Fruit fly (Drosophila melanogaster) whole organism, embryonic: ENCODE results near the gene Lrr47.

ENCODE experiments used
- Antp ChIP-seq: fragments of 200-800 bp; sonication (Bioruptor generic); optimal IDR thresholded peaks from 3 replicates; lab custom pipeline; 2016; ENCODE audit warnings: missing biosample characterization, missing genetic modification characterization
- Atf-2 ChIP-seq: fragments of 200-800 bp; sonication (Bioruptor generic); optimal IDR thresholded peaks from 2 replicates; lab custom pipeline; 2016; ENCODE audit warnings: missing biosample characterization, missing genetic modification characterization
- C15 ChIP-seq: fragments of 200-800 bp; sonication (Bioruptor generic); IDR thresholded peaks from 3 replicates; pipeline ENCODE4 v1.3.6; 2022; ENCODE audit warnings: missing biosample characterization, missing genetic modification characterization
- CG10462 ChIP-seq: fragments of 200-800 bp; sonication (Bioruptor generic); optimal IDR thresholded peaks from 2 replicates; lab custom pipeline; 2016; ENCODE audit warnings: missing biosample characterization, missing genetic modification characterization
- CG11456 ChIP-seq: fragments of 200-800 bp; sonication (Bioruptor generic); IDR thresholded peaks from 3 replicates; pipeline ENCODE4 v1.3.6; 2022; ENCODE audit warnings: missing biosample characterization, missing genetic modification characterization
- CG13894 ChIP-seq: fragments of 200-800 bp; sonication (Bioruptor generic); optimal IDR thresholded peaks from 3 replicates; lab custom pipeline; 2018; ENCODE audit warnings: missing biosample characterization, mild to moderate bottlenecking, missing genetic modification characterization, moderate library complexity
- CG15601 ChIP-seq: fragments of 200-800 bp; sonication (Bioruptor generic); optimal IDR thresholded peaks from 3 replicates; lab custom pipeline; 2019; ENCODE audit warnings: missing biosample characterization, mild to moderate bottlenecking, missing genetic modification characterization, moderate library complexity
- CG17328 ChIP-seq: fragments of 200-800 bp; sonication (Bioruptor generic); IDR thresholded peaks from 2 replicates; pipeline ENCODE4 v1.3.6; 2022; ENCODE audit warnings: missing biosample characterization, missing genetic modification characterization
- CG17359 ChIP-seq: fragments of 200-800 bp; sonication (Bioruptor generic); optimal IDR thresholded peaks from 3 replicates; lab custom pipeline; 2018; ENCODE audit warnings: missing biosample characterization, mild to moderate bottlenecking, missing genetic modification characterization, moderate library complexity
- CG17568 ChIP-seq: fragments of 200-800 bp; sonication (Bioruptor generic); optimal IDR thresholded peaks from 2 replicates; lab custom pipeline; 2018; ENCODE audit warnings: missing biosample characterization, mild to moderate bottlenecking, missing genetic modification characterization, moderate library complexity
- CG2129 ChIP-seq: fragments of 200-800 bp; sonication (Bioruptor generic); IDR thresholded peaks from 2 replicates; pipeline ENCODE4 v1.3.6; 2022; ENCODE audit warnings: missing biosample characterization, missing genetic modification characterization; ENCODE audit not compliant: partially characterized antibody
- CG3065 ChIP-seq: fragments of 200-800 bp; sonication (Bioruptor generic); optimal IDR thresholded peaks from 2 replicates; lab custom pipeline; 2016; ENCODE audit warnings: missing biosample characterization, missing genetic modification characterization
- CG33213 ChIP-seq: fragments of 200-800 bp; sonication (Bioruptor generic); optimal IDR thresholded peaks from 3 replicates; lab custom pipeline; 2016; ENCODE audit warnings: missing biosample characterization, missing genetic modification characterization
- CG33557 ChIP-seq: fragments of 200-800 bp; sonication (Bioruptor generic); optimal IDR thresholded peaks from 2 replicates; lab custom pipeline; 2019; ENCODE audit warnings: missing biosample characterization, mild to moderate bottlenecking, missing genetic modification characterization, moderate library complexity
- CG3847 ChIP-seq: fragments of 200-800 bp; sonication (Bioruptor generic); IDR thresholded peaks from 2 replicates; pipeline ENCODE4 v1.3.6; 2022; ENCODE audit warnings: missing biosample characterization, missing genetic modification characterization
- CG7556 ChIP-seq: fragments of 200-800 bp; sonication (Bioruptor generic); optimal IDR thresholded peaks from 2 replicates; lab custom pipeline; 2017; ENCODE audit warnings: missing biosample characterization, mild to moderate bottlenecking, missing genetic modification characterization
- CG7745 ChIP-seq: fragments of 200-800 bp; sonication (Bioruptor generic); optimal IDR thresholded peaks from 2 replicates; lab custom pipeline; 2018; ENCODE audit warnings: missing biosample characterization, mild to moderate bottlenecking, missing genetic modification characterization, moderate library complexity
- CG7963 ChIP-seq: fragments of 200-800 bp; sonication (Bioruptor generic); IDR thresholded peaks from 3 replicates; pipeline ENCODE4 v1.3.6; 2022; ENCODE audit warnings: missing biosample characterization, missing genetic modification characterization; ENCODE audit not compliant: partially characterized antibody
- CG7987 ChIP-seq: fragments of 200-800 bp; sonication (Bioruptor generic); optimal IDR thresholded peaks from 2 replicates; lab custom pipeline; 2018; ENCODE audit warnings: missing biosample characterization, mild to moderate bottlenecking, missing genetic modification characterization, moderate library complexity
- CG8359 ChIP-seq: fragments of 200-800 bp; sonication (Bioruptor generic); optimal IDR thresholded peaks from 2 replicates; lab custom pipeline; 2017; ENCODE audit warnings: missing biosample characterization, mild to moderate bottlenecking, missing genetic modification characterization, borderline replicate concordance
- CG9817 ChIP-seq: fragments of 200-800 bp; sonication (Bioruptor generic); optimal IDR thresholded peaks from 2 replicates; lab custom pipeline; 2018; ENCODE audit warnings: missing biosample characterization, mild to moderate bottlenecking, missing genetic modification characterization, moderate library complexity
- CG9932 ChIP-seq: fragments of 200-800 bp; sonication (Bioruptor generic); IDR thresholded peaks from 2 replicates; pipeline ENCODE4 v1.3.6; 2022; ENCODE audit warnings: missing biosample characterization, missing genetic modification characterization
- Hsf ChIP-seq: fragments of 200-800 bp; sonication (Bioruptor generic); optimal IDR thresholded peaks from 3 replicates; lab custom pipeline; 2016; ENCODE audit warnings: missing biosample characterization, missing genetic modification characterization
- Neu2 ChIP-seq: fragments of 200-800 bp; sonication (Bioruptor generic); optimal IDR thresholded peaks from 3 replicates; lab custom pipeline; 2016; ENCODE audit warnings: missing biosample characterization, missing genetic modification characterization, borderline replicate concordance
- Nf-YB ChIP-seq: fragments of 200-800 bp; sonication (Bioruptor generic); optimal IDR thresholded peaks from 3 replicates; lab custom pipeline; 2019; ENCODE audit warnings: missing biosample characterization, mild to moderate bottlenecking, missing genetic modification characterization, moderate library complexity
- Sin3A ChIP-seq: fragments of >200 bp; optimal IDR thresholded peaks from 2 replicates; lab custom pipeline; 2018
- Usf ChIP-seq: fragments of 200-800 bp; sonication (Bioruptor generic); optimal IDR thresholded peaks from 2 replicates; lab custom pipeline; 2017; ENCODE audit warnings: missing genotype, missing biosample characterization, missing genetic modification characterization
- bbx ChIP-seq: fragments of 200-800 bp; sonication (Bioruptor generic); IDR thresholded peaks from 2 replicates; pipeline ENCODE4 v1.3.6; 2022; ENCODE audit warnings: missing biosample characterization, missing genetic modification characterization; ENCODE audit not compliant: partially characterized antibody
- bowl ChIP-seq: fragments of 200-800 bp; sonication (Bioruptor generic); IDR thresholded peaks from 2 replicates; pipeline ENCODE4 v1.3.6; 2022; ENCODE audit warnings: missing biosample characterization, missing genetic modification characterization
- cato ChIP-seq: fragments of 200-800 bp; sonication (Bioruptor generic); optimal IDR thresholded peaks from 2 replicates; lab custom pipeline; 2016; ENCODE audit warnings: missing biosample characterization, missing genetic modification characterization, borderline replicate concordance
- caup ChIP-seq: fragments of 200-800 bp; sonication (Bioruptor generic); optimal IDR thresholded peaks from 3 replicates; lab custom pipeline; 2017; ENCODE audit warnings: missing biosample characterization, mild to moderate bottlenecking, missing genetic modification characterization, moderate library complexity; ENCODE audit not compliant: severe bottlenecking
- ci ChIP-seq: fragments of 200-800 bp; sonication (Bioruptor generic); IDR thresholded peaks from 3 replicates; pipeline ENCODE4 v1.3.6; 2022; ENCODE audit warnings: missing biosample characterization, missing genetic modification characterization
- cwo ChIP-seq: fragments of 200-800 bp; sonication (Bioruptor generic); optimal IDR thresholded peaks from 3 replicates; lab custom pipeline; 2017; ENCODE audit warnings: missing biosample characterization, missing genetic modification characterization, mild to moderate bottlenecking, moderate library complexity, missing genetic modification reagents
- dan ChIP-seq: fragments of 200-800 bp; sonication (Bioruptor generic); IDR thresholded peaks from 2 replicates; pipeline ENCODE4 v1.3.6; 2022; ENCODE audit warnings: missing biosample characterization, missing genetic modification characterization
- dm ChIP-seq: fragments of 200-800 bp; sonication (Bioruptor generic); optimal IDR thresholded peaks from 3 replicates; lab custom pipeline; 2016; ENCODE audit warnings: missing biosample characterization, missing genetic modification characterization
- dmrt99B ChIP-seq: fragments of 200-800 bp; sonication (Bioruptor generic); optimal IDR thresholded peaks from 2 replicates; lab custom pipeline; 2018; ENCODE audit warnings: missing biosample characterization, mild to moderate bottlenecking, missing genetic modification characterization, moderate library complexity
- dysf ChIP-seq: fragments of 200-800 bp; sonication (Bioruptor generic); IDR thresholded peaks from 3 replicates; pipeline ENCODE4 v1.3.6; 2022; ENCODE audit warnings: missing biosample characterization, missing genetic modification characterization
- eyg ChIP-seq: fragments of 200-800 bp; sonication (Bioruptor generic); optimal IDR thresholded peaks from 3 replicates; lab custom pipeline; 2016; ENCODE audit warnings: missing biosample characterization, missing genetic modification characterization
- gsb ChIP-seq: fragments of 200-800 bp; sonication (Bioruptor generic); IDR thresholded peaks from 2 replicates; pipeline ENCODE4 v1.3.6; 2022; ENCODE audit warnings: missing biosample characterization, missing genetic modification characterization
- kah ChIP-seq: fragments of 200-800 bp; sonication (Bioruptor generic); optimal IDR thresholded peaks from 2 replicates; lab custom pipeline; 2018; ENCODE audit warnings: missing biosample characterization, mild to moderate bottlenecking, missing genetic modification characterization
- mld ChIP-seq: fragments of 200-800 bp; sonication (Bioruptor generic); IDR thresholded peaks from 3 replicates; pipeline ENCODE4 v1.3.6; 2022; ENCODE audit warnings: missing biosample characterization, missing genetic modification characterization; ENCODE audit not compliant: partially characterized antibody
- nmo ChIP-seq: fragments of 200-800 bp; sonication (Bioruptor generic); optimal IDR thresholded peaks from 2 replicates; lab custom pipeline; 2018; ENCODE audit warnings: missing biosample characterization, mild to moderate bottlenecking, missing genetic modification characterization, moderate library complexity
- rib ChIP-seq: fragments of 200-800 bp; sonication (Bioruptor generic); IDR thresholded peaks from 2 replicates; pipeline ENCODE4 v1.3.6; 2022; ENCODE audit warnings: missing biosample characterization, missing genetic modification characterization
- run ChIP-seq: fragments of 200-800 bp; sonication (Bioruptor generic); optimal IDR thresholded peaks from 3 replicates; lab custom pipeline; 2018; ENCODE audit warnings: missing biosample characterization, mild to moderate bottlenecking, missing genetic modification characterization
- sc ChIP-seq, 3 experiments: fragments of >200 bp in 2 of 3; fragments of 200-800 bp in 1 of 3; sonication (Bioruptor generic) in 1 of 3; optimal IDR thresholded peaks; 2 replicates in 2 of 3; 3 replicates in 1 of 3; lab custom pipeline; 2017; ENCODE audit warnings: mild to moderate bottlenecking in 1 of 3, missing biosample characterization in 1 of 3, missing genetic modification characterization in 1 of 3, missing genetic modification reagents in 1 of 3
- sens ChIP-seq: fragments of 200-800 bp; sonication (Bioruptor generic); peaks from one replicate; lab custom pipeline; 2016; ENCODE audit warnings: missing biosample characterization, missing genetic modification characterization
- tll ChIP-seq, 2 experiments: fragments of 200-800 bp in 1 of 2; fragments of >200 bp in 1 of 2; sonication (Bioruptor generic) in 1 of 2; optimal IDR thresholded peaks; 2 replicates each; lab custom pipeline; 2017 to 2019; ENCODE audit warnings: missing biosample characterization in 2 of 2, missing genetic modification characterization in 2 of 2, mild to moderate bottlenecking in 1 of 2, moderate library complexity in 1 of 2
- wek ChIP-seq: fragments of 200-800 bp; sonication (Bioruptor generic); optimal IDR thresholded peaks from 3 replicates; lab custom pipeline; 2018; ENCODE audit warnings: missing biosample characterization, mild to moderate bottlenecking, missing genetic modification characterization, moderate library complexity

The Lrr47 gene

dm6 chr2L:10526953-10527584, 9.9 kb downstream of the Lrr47 start, which contains the start of gene Lip4 (continued):
- no peak for TF ChIP-seq sc (optimal IDR thresholded peaks at IDR 0.05; lab: Kevin White, UChicago)
- no peak for TF ChIP-seq sc (GFP tag; optimal IDR thresholded peaks at IDR 0.05; lab: Kevin White, UChicago)
- peak; percentile 74; the same call in 2 of the 3 replicates for TF ChIP-seq ci
- TF ChIP-seq kah (GFP tag; lab: Kevin White, UChicago): peak; percentile 28
- TF ChIP-seq CG33213: peak; percentile 4
- peak; percentile 71 for TF ChIP-seq CG17359 (tag; lab: Kevin White, UChicago)
- no peak for TF ChIP-seq mld (GFP tag; lab: Robert Waterston, UW)
- TF ChIP-seq wek: peak; percentile 14
- 0 out of 3 replicates have a peak, but pooled peaks have one; percentile 52 for TF ChIP-seq C15 (GFP tag; lab: Robert Waterston, UW)
- TF ChIP-seq cwo: peak; percentile 65
- TF ChIP-seq run (tag; lab: Kevin White, UChicago): peak; percentile 55
- TF ChIP-seq CG15601: peak; percentile 15
- peak; percentile 61 for TF ChIP-seq CG9817
- peak; percentile 73; the same call in 1 of the 2 replicates for TF ChIP-seq CG3847 (GFP tag; lab: Robert Waterston, UW)
- TF ChIP-seq rib: no peak
- TF ChIP-seq CG9932 (GFP tag; lab: Robert Waterston, UW): no peak
- TF ChIP-seq bowl (GFP tag; lab: Robert Waterston, UW): 0 out of 2 replicates have a peak, but pooled peaks have one; percentile 7
- TF ChIP-seq CG11456: no peak; the same call in 2 of the 3 replicates
- no peak for TF ChIP-seq CG7745 (tag; lab: Kevin White, UChicago)
- TF ChIP-seq Hsf (GFP tag; lab: Kevin White, UChicago): peak; percentile 70
- peak; percentile 82 for TF ChIP-seq CG7556 (GFP tag; lab: Kevin White, UChicago)
- no peak for TF ChIP-seq Usf (GFP tag; lab: Kevin White, UChicago)
- TF ChIP-seq CG17568: peak; percentile 62
- TF ChIP-seq gsb (GFP tag; lab: Robert Waterston, UW): peak; percentile 77
- peak; percentile 40 for TF ChIP-seq cato (GFP tag; lab: Kevin White, UChicago)
- TF ChIP-seq dysf (GFP tag; lab: Robert Waterston, UW): peak; percentile 85
- no peak for TF ChIP-seq tll (GFP tag; optimal IDR thresholded peaks at IDR 0.05; lab: Kevin White, UChicago)
- TF ChIP-seq CG7987 (GFP tag; lab: Kevin White, UChicago): peak; percentile 47
- TF ChIP-seq Neu2 (GFP tag; lab: Kevin White, UChicago): no peak
- no peak for TF ChIP-seq bbx (GFP tag; lab: Robert Waterston, UW)
- TF ChIP-seq CG33557 (GFP tag; lab: Kevin White, UChicago): no peak
- peak; percentile 81 for TF ChIP-seq nmo
- no peak for TF ChIP-seq CG13894
- peak; percentile 95 for TF ChIP-seq sens
- TF ChIP-seq Sin3A (lab: Kevin White, UChicago): no peak
- no peak for TF ChIP-seq Antp (GFP tag; lab: Kevin White, UChicago)
- no peak for TF ChIP-seq CG3065
- peak; percentile 48 for TF ChIP-seq Nf-YB (GFP tag; lab: Kevin White, UChicago)
- no peak for TF ChIP-seq dm (GFP tag; lab: Kevin White, UChicago)
- peak; percentile 28 for TF ChIP-seq CG8359 (GFP tag; lab: Kevin White, UChicago)
- TF ChIP-seq CG10462 (GFP tag; lab: Kevin White, UChicago): peak; percentile 66
- TF ChIP-seq dan (GFP tag; lab: Robert Waterston, UW): no peak
- peak; percentile 79 for TF ChIP-seq CG17328 (GFP tag; lab: Robert Waterston, UW)
- TF ChIP-seq Atf-2 (GFP tag; lab: Kevin White, UChicago): peak; percentile 14
- peak; percentile 65 for TF ChIP-seq caup
- no peak for TF ChIP-seq CG2129
- peak; percentile 43 for TF ChIP-seq eyg (GFP tag; lab: Kevin White, UChicago)
- peak; percentile 84 for TF ChIP-seq dmrt99B (tag; lab: Kevin White, UChicago)
- TF ChIP-seq CG7963 (GFP tag; lab: Robert Waterston, UW): no peak
